Fruit fly (Drosophila melanogaster) whole organism, embryonic: Measurements from ENCODE around the gene dpr9.

Experiments
- ATbp ChIP-seq: fragments of 200-800 bp; sonication (Bioruptor generic); optimal IDR thresholded peaks from 2 replicates; lab custom pipeline; 2017; ENCODE audit warnings: missing biosample characterization, mild to moderate bottlenecking, missing genetic modification characterization, missing genetic modification reagents
- Bdp1 ChIP-seq: fragments of 200-800 bp; sonication (Bioruptor generic); optimal IDR thresholded peaks from 3 replicates; lab custom pipeline; 2016; ENCODE audit warnings: missing biosample characterization, missing genetic modification characterization
- CG15514 ChIP-seq: fragments of 200-800 bp; sonication (Bioruptor generic); optimal IDR thresholded peaks from 3 replicates; lab custom pipeline; 2017; ENCODE audit warnings: missing biosample characterization, missing genetic modification characterization, mild to moderate bottlenecking, moderate library complexity, missing genetic modification reagents
- CG15601 ChIP-seq: fragments of 200-800 bp; sonication (Bioruptor generic); optimal IDR thresholded peaks from 3 replicates; lab custom pipeline; 2019; ENCODE audit warnings: missing biosample characterization, mild to moderate bottlenecking, missing genetic modification characterization, moderate library complexity
- CG18476 ChIP-seq: fragments of 200-800 bp; sonication (Bioruptor generic); optimal IDR thresholded peaks from 2 replicates; lab custom pipeline; 2016; ENCODE audit warnings: missing biosample characterization, mild to moderate bottlenecking, missing genetic modification characterization
- CG18619 ChIP-seq: fragments of 200-800 bp; sonication (Bioruptor generic); optimal IDR thresholded peaks from 3 replicates; lab custom pipeline; 2017; ENCODE audit warnings: missing biosample characterization, mild to moderate bottlenecking, missing genetic modification characterization
- CG2202 ChIP-seq: fragments of 200-800 bp; sonication (Bioruptor generic); optimal IDR thresholded peaks from 2 replicates; lab custom pipeline; 2018; ENCODE audit warnings: missing biosample characterization, mild to moderate bottlenecking, missing genetic modification characterization
- CG2678 ChIP-seq: fragments of 200-800 bp; sonication (Bioruptor generic); optimal IDR thresholded peaks from 3 replicates; lab custom pipeline; 2019; ENCODE audit warnings: missing biosample characterization, mild to moderate bottlenecking, missing genetic modification characterization, moderate library complexity
- CG3065 ChIP-seq: fragments of 200-800 bp; sonication (Bioruptor generic); optimal IDR thresholded peaks from 2 replicates; lab custom pipeline; 2016; ENCODE audit warnings: missing biosample characterization, missing genetic modification characterization
- CG33213 ChIP-seq: fragments of 200-800 bp; sonication (Bioruptor generic); optimal IDR thresholded peaks from 3 replicates; lab custom pipeline; 2016; ENCODE audit warnings: missing biosample characterization, missing genetic modification characterization
- CG33557 ChIP-seq: fragments of 200-800 bp; sonication (Bioruptor generic); optimal IDR thresholded peaks from 2 replicates; lab custom pipeline; 2019; ENCODE audit warnings: missing biosample characterization, mild to moderate bottlenecking, missing genetic modification characterization, moderate library complexity
- CG3407 ChIP-seq: fragments of 200-800 bp; sonication (Bioruptor generic); optimal IDR thresholded peaks from 2 replicates; lab custom pipeline; 2018; ENCODE audit warnings: missing biosample characterization, mild to moderate bottlenecking, missing genetic modification characterization
- CG4282 ChIP-seq: fragments of 200-800 bp; sonication (Bioruptor generic); optimal IDR thresholded peaks from 2 replicates; lab custom pipeline; 2016; ENCODE audit warnings: missing biosample characterization, missing genetic modification characterization
- CG4730 ChIP-seq: fragments of 200-800 bp; sonication (Bioruptor generic); IDR thresholded peaks from 2 replicates; pipeline ENCODE4 v1.3.6; 2022; ENCODE audit warnings: missing biosample characterization, missing genetic modification characterization
- CG6254 ChIP-seq: fragments of 200-800 bp; sonication (Bioruptor generic); optimal IDR thresholded peaks from 3 replicates; lab custom pipeline; 2017; ENCODE audit warnings: mild to moderate bottlenecking, missing biosample characterization, missing genetic modification reagents, missing genetic modification characterization
- CoRest ChIP-seq: fragments of 200-800 bp; sonication (Bioruptor generic); optimal IDR thresholded peaks from 3 replicates; lab custom pipeline; 2018; ENCODE audit warnings: missing biosample characterization, mild to moderate bottlenecking, missing genetic modification characterization, moderate library complexity
- Gsc ChIP-seq: fragments of 200-800 bp; sonication (Bioruptor generic); IDR thresholded peaks from 2 replicates; pipeline ENCODE4 v1.3.6; 2022; ENCODE audit warnings: missing biosample characterization, missing genetic modification characterization
- HHEX ChIP-seq: fragments of 200-800 bp; sonication (Bioruptor generic); optimal IDR thresholded peaks from 3 replicates; lab custom pipeline; 2017; ENCODE audit warnings: missing biosample characterization, mild to moderate bottlenecking, missing genetic modification characterization, missing genetic modification reagents
- HmgD ChIP-seq: fragments of 200-800 bp; sonication (Bioruptor generic); optimal IDR thresholded peaks from 3 replicates; lab custom pipeline; 2016; ENCODE audit warnings: missing biosample characterization, missing genetic modification characterization
- Lpt ChIP-seq: fragments of >200 bp; optimal IDR thresholded peaks from 2 replicates; lab custom pipeline; 2018; ENCODE audit warnings: missing biosample characterization, missing genetic modification characterization
- Neu2 ChIP-seq: fragments of 200-800 bp; sonication (Bioruptor generic); optimal IDR thresholded peaks from 3 replicates; lab custom pipeline; 2016; ENCODE audit warnings: missing biosample characterization, missing genetic modification characterization, borderline replicate concordance
- Rfx ChIP-seq: fragments of 200-800 bp; sonication (Bioruptor generic); IDR thresholded peaks from 2 replicates; pipeline ENCODE4 v1.3.6; 2022; ENCODE audit warnings: missing biosample characterization, missing genetic modification characterization
- ab ChIP-seq: fragments of 200-800 bp; sonication (Bioruptor generic); optimal IDR thresholded peaks from 2 replicates; lab custom pipeline; 2016; ENCODE audit warnings: missing biosample characterization, missing genetic modification characterization
- br ChIP-seq: fragments of >200 bp; optimal IDR thresholded peaks from 2 replicates; lab custom pipeline; 2017
- cas ChIP-seq: fragments of 200-800 bp; sonication (Bioruptor generic); IDR thresholded peaks from 2 replicates; pipeline ENCODE4 v1.3.6; 2022; ENCODE audit warnings: missing biosample characterization, missing genetic modification characterization
- crol ChIP-seq: fragments of 200-800 bp; sonication (Bioruptor generic); IDR thresholded peaks from 2 replicates; pipeline ENCODE4 v1.3.6; 2022; ENCODE audit warnings: missing biosample characterization, missing genetic modification characterization
- emc ChIP-seq: fragments of 200-800 bp; sonication (Bioruptor generic); optimal IDR thresholded peaks from 2 replicates; lab custom pipeline; 2016; ENCODE audit warnings: missing biosample characterization, missing genetic modification characterization
- en ChIP-seq: fragments of 200-800 bp; sonication (Bioruptor generic); optimal IDR thresholded peaks from 2 replicates; lab custom pipeline; 2016; ENCODE audit warnings: missing biosample characterization, missing genetic modification characterization
- fd64A ChIP-seq: fragments of 200-800 bp; sonication (Bioruptor generic); optimal IDR thresholded peaks from 3 replicates; lab custom pipeline; 2018; ENCODE audit warnings: missing biosample characterization, mild to moderate bottlenecking, missing genetic modification characterization
- gcm ChIP-seq: fragments of 200-800 bp; sonication (Bioruptor generic); optimal IDR thresholded peaks from 2 replicates; lab custom pipeline; 2019; ENCODE audit warnings: missing biosample characterization, mild to moderate bottlenecking, missing genetic modification characterization, moderate library complexity
- grau ChIP-seq: fragments of 200-800 bp; optimal IDR thresholded peaks from 3 replicates; lab custom pipeline; 2019; ENCODE audit warnings: missing biosample characterization, mild to moderate bottlenecking, missing genetic modification characterization, moderate library complexity
- hth ChIP-seq: fragments of >200 bp; optimal IDR thresholded peaks from 2 replicates; lab custom pipeline; 2017; ENCODE audit warnings: inconsistent platforms
- jumu ChIP-seq: fragments of 200-800 bp; sonication (Bioruptor generic); optimal IDR thresholded peaks from 3 replicates; lab custom pipeline; 2016; ENCODE audit warnings: missing biosample characterization, missing genetic modification characterization
- psq ChIP-seq: fragments of 200-800 bp; sonication (Bioruptor generic); optimal IDR thresholded peaks from 2 replicates; lab custom pipeline; 2017; ENCODE audit warnings: missing biosample characterization, missing genetic modification characterization
- ro ChIP-seq: fragments of 200-800 bp; sonication (Bioruptor generic); IDR thresholded peaks from 2 replicates; pipeline ENCODE4 v1.3.6; 2022; ENCODE audit warnings: missing biosample characterization, missing genetic modification characterization
- sens-2 ChIP-seq: fragments of 200-800 bp; sonication (Bioruptor generic); IDR thresholded peaks from 2 replicates; pipeline ENCODE4 v1.3.6; 2022; ENCODE audit warnings: missing biosample characterization, missing genetic modification characterization
- sisA ChIP-seq: fragments of 200-800 bp; sonication (Bioruptor generic); IDR thresholded peaks from 2 replicates; pipeline ENCODE4 v1.3.6; 2022; ENCODE audit warnings: missing biosample characterization, missing genetic modification characterization
- tgo ChIP-seq: fragments of 200-800 bp; sonication (Bioruptor generic); IDR thresholded peaks from 3 replicates; pipeline ENCODE4 v1.3.6; 2022; ENCODE audit warnings: missing biosample characterization, missing genetic modification characterization
- tll ChIP-seq, 2 experiments: fragments of 200-800 bp in 1 of 2; fragments of >200 bp in 1 of 2; sonication (Bioruptor generic) in 1 of 2; optimal IDR thresholded peaks; 2 replicates each; lab custom pipeline; 2017 to 2019; ENCODE audit warnings: missing biosample characterization in 2 of 2, missing genetic modification characterization in 2 of 2, mild to moderate bottlenecking in 1 of 2, moderate library complexity in 1 of 2
- trh ChIP-seq: fragments of 200-800 bp; sonication (Bioruptor generic); optimal IDR thresholded peaks from 2 replicates; lab custom pipeline; 2016; ENCODE audit warnings: missing biosample characterization, missing genetic modification characterization
- usp ChIP-seq: fragments of >200 bp; optimal IDR thresholded peaks from 2 replicates; lab custom pipeline; 2017; ENCODE audit warnings: missing biosample characterization, missing genetic modification characterization
- vnd ChIP-seq: fragments of 200-800 bp; sonication (Bioruptor generic); IDR thresholded peaks from 3 replicates; pipeline ENCODE4 v1.3.6; 2022; ENCODE audit warnings: missing biosample characterization, missing genetic modification characterization; ENCODE audit not compliant: partially characterized antibody
- vvl ChIP-seq: fragments of 200-800 bp; sonication (Bioruptor generic); IDR thresholded peaks from 2 replicates; pipeline ENCODE4 v1.3.6; 2022; ENCODE audit warnings: missing biosample characterization, missing genetic modification characterization

The dpr9 gene

DNA sequence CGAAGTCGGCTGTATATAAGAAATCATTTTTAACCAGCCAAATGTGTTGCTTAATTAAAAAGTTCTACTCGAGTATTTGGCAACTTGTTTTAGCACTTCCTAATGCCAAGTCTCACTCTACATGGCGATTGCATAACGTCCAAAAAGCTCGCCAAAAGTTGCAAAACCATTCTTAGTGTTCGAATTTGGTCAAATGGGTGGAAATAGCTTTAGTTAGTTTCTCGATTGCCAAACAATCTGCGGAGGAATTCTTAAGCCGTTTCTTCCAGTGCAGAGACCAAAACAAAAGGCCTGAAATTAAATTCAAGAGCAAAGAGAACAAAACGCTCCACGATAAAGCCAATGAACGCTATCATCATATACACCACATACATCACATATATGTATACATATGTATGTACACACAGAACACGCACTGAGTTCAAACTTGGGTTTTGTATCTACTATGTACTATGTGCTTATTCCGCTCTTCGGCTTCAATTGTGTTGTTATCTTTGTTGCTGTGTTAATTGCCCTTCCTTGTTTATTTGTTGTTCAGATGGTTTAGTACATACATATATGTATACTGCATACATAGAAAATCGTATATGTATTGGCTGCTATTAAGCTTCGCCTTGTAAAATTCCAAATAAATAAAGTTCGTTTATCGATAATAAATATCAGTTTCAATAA is 12.4 kb upstream of the dpr9 start (continued):
- TF ChIP-seq sens-2 (GFP tag; lab: Robert Waterston, UW) = no peak
- TF ChIP-seq Gsc = no peak
- TF ChIP-seq CoRest (tag; lab: Kevin White, UChicago) = peak; percentile 57
- TF ChIP-seq Bdp1 = peak; percentile 10
- TF ChIP-seq CG18476 = peak; percentile 44
- TF ChIP-seq Lpt = no peak
- peak; percentile 18 for TF ChIP-seq CG3407
- TF ChIP-seq br (lab: Kevin White, UChicago) = no peak
- TF ChIP-seq cas (GFP tag; lab: Robert Waterston, UW) = no peak
- no peak for TF ChIP-seq tll (GFP tag; optimal IDR thresholded peaks at IDR 0.05; lab: Kevin White, UChicago)
- no peak for TF ChIP-seq crol (GFP tag; lab: Robert Waterston, UW)
- peak; percentile 70 for TF ChIP-seq CG2202 (tag; lab: Kevin White, UChicago)
- TF ChIP-seq CG3065 (GFP tag; lab: Kevin White, UChicago) = no peak
- peak; percentile 3 for TF ChIP-seq jumu (GFP tag; lab: Kevin White, UChicago)
- no peak for TF ChIP-seq HmgD (GFP tag; lab: Kevin White, UChicago)
- no peak for TF ChIP-seq CG6254 (GFP tag; lab: Kevin White, UChicago)
- TF ChIP-seq en (GFP tag; lab: Kevin White, UChicago) = no peak
- TF ChIP-seq ro (GFP tag; lab: Robert Waterston, UW) = no peak
- no peak for TF ChIP-seq Neu2 (GFP tag; lab: Kevin White, UChicago)
- peak; percentile 10 for TF ChIP-seq CG15514 (GFP tag; lab: Kevin White, UChicago)
- TF ChIP-seq CG2678 (tag; lab: Kevin White, UChicago) = peak; percentile 76
- TF ChIP-seq Rfx (GFP tag; lab: Robert Waterston, UW) = peak; percentile 33; the same call in 1 of the 2 replicates
- TF ChIP-seq vnd = no peak
- TF ChIP-seq gcm (GFP tag; lab: Kevin White, UChicago) = peak; percentile 26
- TF ChIP-seq CG4282 (GFP tag; lab: Kevin White, UChicago) = no peak
- TF ChIP-seq CG18619 (GFP tag; lab: Kevin White, UChicago) = peak; percentile 31
- peak; percentile 29 for TF ChIP-seq grau (tag; lab: Kevin White, UChicago)
- peak; percentile 68 for TF ChIP-seq HHEX (GFP tag; lab: Kevin White, UChicago)
- TF ChIP-seq trh (GFP tag; lab: Kevin White, UChicago) = no peak
- peak; percentile 16; the same call in 1 of the 2 replicates for TF ChIP-seq sisA (GFP tag; lab: Robert Waterston, UW)
- no peak for TF ChIP-seq emc (GFP tag; lab: Kevin White, UChicago)
- TF ChIP-seq ab (GFP tag; lab: Kevin White, UChicago) = no peak
- TF ChIP-seq tgo = no peak
- peak; percentile 68 for TF ChIP-seq CG33557 (GFP tag; lab: Kevin White, UChicago)
- TF ChIP-seq ATbp = peak; percentile 46
- TF ChIP-seq hth (lab: Kevin White, UChicago) = no peak
- no peak for TF ChIP-seq usp (GFP tag; lab: Kevin White, UChicago)
- peak; percentile 76 for TF ChIP-seq CG15601 (tag; lab: Kevin White, UChicago)
- TF ChIP-seq CG33213 (GFP tag; lab: Kevin White, UChicago) = no peak
- TF ChIP-seq fd64A (GFP tag; lab: Kevin White, UChicago) = peak; percentile 78
- TF ChIP-seq vvl (GFP tag; lab: Robert Waterston, UW) = peak; percentile 30; the same call in 1 of the 2 replicates
- no peak for TF ChIP-seq psq (GFP tag; lab: Kevin White, UChicago)
- TF ChIP-seq CG4730 (GFP tag; lab: Robert Waterston, UW) = no peak
- TF ChIP-seq, all 482 proteins: peak for 171
